Worm (Caenorhabditis elegans): ENCODE measurements around the gene K02D10.8.

K02D10.8 gene

DNA sequence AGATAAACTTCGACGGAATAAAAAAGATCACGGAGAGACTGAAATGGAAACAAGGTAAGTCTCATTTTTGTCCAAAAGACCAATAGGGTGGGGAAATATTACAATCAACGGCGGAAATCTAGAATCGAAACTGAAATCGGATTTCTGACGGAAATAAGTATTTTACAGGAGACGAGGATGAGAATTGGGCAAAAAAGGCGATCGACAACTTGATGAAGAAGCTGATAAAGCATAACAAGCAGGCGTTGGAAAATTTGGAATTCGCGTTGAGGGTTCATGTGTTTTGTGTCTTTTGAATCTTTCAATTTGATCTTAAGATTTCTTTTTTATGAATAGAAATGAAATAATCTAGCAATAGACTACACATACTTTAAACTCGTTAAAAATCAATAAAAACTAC is 35.6 kb upstream of the K02D10.8 start, which contains the start of gene ugtp-1:
Gene ugtp-1 (minus strand): TSS at position 101 of the 400 bp plus-strand sequence.
- no peak for TF ChIP-seq aly-2 (tag; optimal IDR thresholded peaks at IDR 0.05)
- TF ChIP-seq gmeb-1 (tag; optimal IDR thresholded peaks at IDR 0.05), result no peak
- no peak for TF ChIP-seq nhr-25 (tag; optimal IDR thresholded peaks at IDR 0.05)
- no peak for TF ChIP-seq nhr-6 (tag; optimal IDR thresholded peaks at IDR 0.05)
- TF ChIP-seq elt-1 (tag; optimal IDR thresholded peaks at IDR 0.05), result no peak
- TF ChIP-seq unc-39 (tag; optimal IDR thresholded peaks at IDR 0.05), result no peak
- TF ChIP-seq nhr-23 (tag; optimal IDR thresholded peaks at IDR 0.05), result no peak
- TF ChIP-seq C34F6.9 (tag; optimal IDR thresholded peaks at IDR 0.05), result no peak
- TF ChIP-seq ama-1 (optimal IDR thresholded peaks at IDR 0.05), result no peak
- TF ChIP-seq ceh-16 (tag; optimal IDR thresholded peaks at IDR 0.05), result no peak
- no peak for TF ChIP-seq nhr-77 (tag; optimal IDR thresholded peaks at IDR 0.05)
- no peak for TF ChIP-seq ztf-11 (tag; optimal IDR thresholded peaks at IDR 0.05)
- TF ChIP-seq fos-1 (tag; optimal IDR thresholded peaks at IDR 0.05), result no peak
- no peak for TF ChIP-seq ceh-82 (tag; optimal IDR thresholded peaks at IDR 0.05)
- TF ChIP-seq lin-13 (GFP tag; optimal IDR thresholded peaks at IDR 0.05), result no peak

DNA sequence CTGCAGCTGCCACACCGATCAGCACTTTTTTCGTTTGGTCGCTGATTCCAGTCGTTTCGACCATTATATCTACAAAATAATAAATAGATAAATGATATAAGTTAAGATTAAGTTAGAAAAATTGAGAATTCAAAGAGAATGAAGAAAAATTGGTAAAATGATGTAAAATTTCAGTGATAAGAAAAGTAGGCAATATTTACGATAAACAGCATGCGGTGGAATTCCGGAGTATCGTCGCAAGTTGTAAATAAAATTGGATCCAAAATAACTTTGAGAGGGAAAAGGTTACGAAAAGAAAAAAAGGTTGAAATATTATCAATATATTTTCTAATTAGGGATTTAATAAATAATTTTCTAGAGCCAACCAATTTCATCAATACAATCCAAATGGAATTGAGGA is 31.5 kb upstream of the K02D10.8 start, which contains the start of gene tomm-70:
Gene tomm-70 (minus strand): TSS at position 69 of the 400 bp plus-strand sequence.
- TF ChIP-seq sem-4 (tag; optimal IDR thresholded peaks at IDR 0.05) (no peak), mdl-1 (tag; optimal IDR thresholded peaks at IDR 0.05) (no peak), R02D3.7 (tag; optimal IDR thresholded peaks at IDR 0.05) (peak; percentile 34), ztf-4 (tag; optimal IDR thresholded peaks at IDR 0.05) (no peak), nhr-77 (tag; optimal IDR thresholded peaks at IDR 0.05) (no peak), C34F6.9 (tag; optimal IDR thresholded peaks at IDR 0.05) (peak; percentile 36), nhr-21 (tag; optimal IDR thresholded peaks at IDR 0.05) (no peak), snpc-4 (tag; optimal IDR thresholded peaks at IDR 0.05) (no peak), unc-55 (GFP tag; optimal IDR thresholded peaks at IDR 0.05) (peak; percentile 31), gmeb-1 (tag; optimal IDR thresholded peaks at IDR 0.05) (peak; percentile 9), nhr-10 (tag; optimal IDR thresholded peaks at IDR 0.05) (no peak), sma-3 (GFP tag; optimal IDR thresholded peaks at IDR 0.05) (no peak), nhr-129 (tag; optimal IDR thresholded peaks at IDR 0.05) (peak; percentile 30), lsy-2 (tag; optimal IDR thresholded peaks at IDR 0.05) (peak in 1 of 2 experiments; percentile 25), unc-39 (tag; optimal IDR thresholded peaks at IDR 0.05) (no peak)

DNA sequence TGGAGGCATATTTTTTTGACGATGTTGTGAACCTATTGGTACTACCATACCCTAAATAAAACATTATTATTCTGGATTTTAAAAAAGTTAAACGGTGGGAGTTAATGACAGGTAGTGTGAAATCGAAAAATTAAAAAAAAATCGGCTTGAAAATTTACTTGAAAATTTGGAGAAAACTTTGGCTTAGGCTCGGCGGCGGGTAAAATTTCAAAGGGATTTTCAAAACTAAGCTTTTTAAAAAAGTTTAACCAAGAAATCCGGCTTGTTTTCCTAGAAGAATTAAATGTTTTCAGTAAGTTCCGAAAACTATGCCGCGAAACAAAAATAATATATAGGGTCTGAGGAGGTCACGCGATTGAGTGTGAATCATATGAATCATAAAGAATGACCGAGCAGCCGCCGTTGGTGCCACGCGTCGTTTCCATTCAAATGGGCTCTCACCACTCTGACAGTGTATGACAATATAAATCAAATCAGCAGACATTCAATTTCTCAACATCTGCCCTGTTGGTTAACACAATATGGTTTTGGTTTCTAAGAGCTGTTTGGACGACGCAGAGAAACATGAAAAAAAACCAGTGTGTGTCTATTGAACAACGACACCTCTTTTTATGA is 25.0 kb upstream of the K02D10.8 start, which contains the start of gene aak-1:
Gene aak-1 (minus strand): TSS at position 51 of the 615 bp plus-strand sequence.
- TF ChIP-seq ztf-11 (tag; optimal IDR thresholded peaks at IDR 0.05), result no peak
- peak; percentile 5 for TF ChIP-seq nhr-129 (tag; optimal IDR thresholded peaks at IDR 0.05)

- TF ChIP-seq blmp-1 (tag; optimal IDR thresholded peaks at IDR 0.05; ENCODE audit: insufficient read depth), result no peak
- no peak for TF ChIP-seq unc-55 (GFP tag; optimal IDR thresholded peaks at IDR 0.05)
- no peak for TF ChIP-seq Y55F3AM.14 (GFP tag; optimal IDR thresholded peaks at IDR 0.05)
- TF ChIP-seq nhr-129 (tag; optimal IDR thresholded peaks at IDR 0.05), result no peak
- TF ChIP-seq nhr-77 (tag; optimal IDR thresholded peaks at IDR 0.05), result no peak
- TF ChIP-seq nhr-10 (tag; optimal IDR thresholded peaks at IDR 0.05), result no peak
- no peak for TF ChIP-seq lin-11 (tag; optimal IDR thresholded peaks at IDR 0.05)
- no peak for TF ChIP-seq crh-2 (tag; optimal IDR thresholded peaks at IDR 0.05)
- TF ChIP-seq elt-1 (tag; optimal IDR thresholded peaks at IDR 0.05), result no peak
- TF ChIP-seq sma-3 (GFP tag; optimal IDR thresholded peaks at IDR 0.05), result no peak
- no peak for TF ChIP-seq nhr-6 (tag; optimal IDR thresholded peaks at IDR 0.05)
- TF ChIP-seq mbf-1 (tag; optimal IDR thresholded peaks at IDR 0.05), result no peak
- TF ChIP-seq egl-27 (tag; optimal IDR thresholded peaks at IDR 0.05), result no peak
- TF ChIP-seq snpc-4 (tag; optimal IDR thresholded peaks at IDR 0.05), result no peak
- no peak for TF ChIP-seq R02D3.7 (tag; optimal IDR thresholded peaks at IDR 0.05)
- no peak for TF ChIP-seq dmd-4 (tag; optimal IDR thresholded peaks at IDR 0.05)
- no peak for TF ChIP-seq sem-4 (tag; optimal IDR thresholded peaks at IDR 0.05)
- TF ChIP-seq nhr-23 (tag; optimal IDR thresholded peaks at IDR 0.05), result no peak
- no peak for TF ChIP-seq F13H6.1 (tag; optimal IDR thresholded peaks at IDR 0.05)
Measured at ce11 chrIII:8762016-8762415, 24.2 kb upstream of the K02D10.8 start.

DNA sequence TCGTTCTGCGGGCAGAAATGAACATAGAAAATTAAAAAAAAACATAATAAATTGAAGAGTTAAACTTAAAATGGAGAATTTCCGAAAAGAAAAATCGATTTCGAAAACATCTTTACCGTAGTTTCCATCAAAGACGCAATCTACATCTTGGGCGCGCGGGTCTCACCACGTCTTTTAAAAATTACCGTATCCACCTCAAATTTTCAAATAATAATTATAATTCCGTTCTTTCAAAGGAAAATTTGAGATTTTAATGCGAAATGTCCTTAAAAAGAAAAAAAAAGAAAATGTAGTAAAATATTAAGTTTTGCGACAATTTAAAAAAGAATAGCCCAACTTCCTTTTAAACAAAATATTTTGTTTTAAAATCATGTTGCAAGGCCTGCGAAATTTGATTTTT is 23.1 kb upstream of the K02D10.8 start:
- no peak for TF ChIP-seq gmeb-1 (tag; optimal IDR thresholded peaks at IDR 0.05)
- no peak for TF ChIP-seq elt-3 (tag; optimal IDR thresholded peaks at IDR 0.05)
- TF ChIP-seq skn-1 (tag; optimal IDR thresholded peaks at IDR 0.05), result no peak
- no peak for TF ChIP-seq sma-3 (GFP tag; optimal IDR thresholded peaks at IDR 0.05)
- TF ChIP-seq lin-39 (tag; optimal IDR thresholded peaks at IDR 0.05), result no peak
- TF ChIP-seq unc-55 (GFP tag; optimal IDR thresholded peaks at IDR 0.05), result no peak
- no peak for TF ChIP-seq nhr-129 (tag; optimal IDR thresholded peaks at IDR 0.05)
- no peak for TF ChIP-seq dmd-4 (tag; optimal IDR thresholded peaks at IDR 0.05)
- no peak for TF ChIP-seq fos-1 (tag; optimal IDR thresholded peaks at IDR 0.05)
- no peak for TF ChIP-seq nhr-23 (tag; optimal IDR thresholded peaks at IDR 0.05)
- TF ChIP-seq lin-13 (GFP tag; optimal IDR thresholded peaks at IDR 0.05), result no peak
- TF ChIP-seq unc-39 (tag; optimal IDR thresholded peaks at IDR 0.05), result no peak
- TF ChIP-seq nhr-77 (tag; optimal IDR thresholded peaks at IDR 0.05), result no peak
- TF ChIP-seq nhr-10 (tag; optimal IDR thresholded peaks at IDR 0.05), result no peak

Data from whole organism, L2 larva.